Worm (Caenorhabditis elegans): Measurements from ENCODE around the gene F19B10.6.

Gene F19B10.6

ce11 chrII:3690646-3691045 is 26.9 kb upstream of the F19B10.6 start, which contains the start of gene srx-101:
srx-101 (minus strand) TSS chrII:3690746.
- no peak for TF ChIP-seq bed-2 (GFP tag; IDR thresholded peaks at IDR 0.05)
- no peak for TF ChIP-seq ceh-79 (tag; optimal IDR thresholded peaks at IDR 0.05)
- no peak for TF ChIP-seq cebp-1 (GFP tag; IDR thresholded peaks at IDR 0.05)
- no peak for TF ChIP-seq cebp-1 (tag; optimal IDR thresholded peaks at IDR 0.05)

ce11 chrII:3688333-3688732 is 24.6 kb upstream of the F19B10.6 start, which contains the start of gene ifas-1:
ifas-1 (minus strand) TSS chrII:3688719.
- TF ChIP-seq rec-8 (tag; optimal IDR thresholded peaks at IDR 0.05) = no peak
- TF ChIP-seq zfh-2 (GFP tag; conservative IDR thresholded peaks at IDR 0.05) = peak; percentile 73
- peak; percentile 27; the same call in 1 of the 2 replicates for TF ChIP-seq egrh-3 (GFP tag; IDR thresholded peaks at IDR 0.05)
- no peak for TF ChIP-seq T07F8.4 (tag; optimal IDR thresholded peaks at IDR 0.05)
- TF ChIP-seq K11D2.4 (GFP tag; IDR thresholded peaks at IDR 0.05) = 0 out of 2 replicates have a peak, but pooled peaks have one; percentile 30
- 0 out of 2 replicates have a peak, but pooled peaks have one; percentile 21 for TF ChIP-seq ceh-58 (GFP tag; IDR thresholded peaks at IDR 0.05)

- TF ChIP-seq nfya-2 (GFP tag; IDR thresholded peaks at IDR 0.05) = no peak
- TF ChIP-seq nhr-80 (tag; optimal IDR thresholded peaks at IDR 0.05) = peak; percentile 4
- peak; percentile 95 for TF ChIP-seq cebp-1 (GFP tag; IDR thresholded peaks at IDR 0.05)
- TF ChIP-seq cebp-1 (tag; optimal IDR thresholded peaks at IDR 0.05) = peak; percentile 99
- TF ChIP-seq dox-1 (GFP tag; IDR thresholded peaks at IDR 0.05) = no peak
- no peak for TF ChIP-seq athp-1 (tag; optimal IDR thresholded peaks at IDR 0.05)
- TF ChIP-seq gei-17 (GFP tag; optimal IDR thresholded peaks at IDR 0.05) = no peak
- TF ChIP-seq ztf-25 (GFP tag; IDR thresholded peaks at IDR 0.05) = no peak
- TF ChIP-seq ztf-26 (tag; optimal IDR thresholded peaks at IDR 0.05) = no peak
- TF ChIP-seq C06A6.2 (GFP tag; conservative IDR thresholded peaks at IDR 0.05) = no peak
- 0 out of 2 replicates have a peak, but pooled peaks have one; percentile 55 for TF ChIP-seq nfyb-1 (GFP tag; IDR thresholded peaks at IDR 0.05)
- TF ChIP-seq egrh-3 (GFP tag; IDR thresholded peaks at IDR 0.05) = no peak
- no peak for TF ChIP-seq madf-10 (tag; optimal IDR thresholded peaks at IDR 0.05)
- TF ChIP-seq mes-4 (tag; optimal IDR thresholded peaks at IDR 0.05) = no peak
- TF ChIP-seq atf-7 (tag; optimal IDR thresholded peaks at IDR 0.05) = peak; percentile 64
- no peak for TF ChIP-seq sdz-38 (tag; optimal IDR thresholded peaks at IDR 0.05)
- no peak for TF ChIP-seq attf-3 (GFP tag; conservative IDR thresholded peaks at IDR 0.05)
- no peak for TF ChIP-seq attf-6 (GFP tag; IDR thresholded peaks at IDR 0.05)
- TF ChIP-seq tbx-9 (tag; optimal IDR thresholded peaks at IDR 0.05; ENCODE audit: borderline replicate concordance) = no peak
- TF ChIP-seq unc-62 (GFP tag; optimal IDR thresholded peaks at IDR 0.05) = no peak
- no peak for TF ChIP-seq hrde-1 (tag; optimal IDR thresholded peaks at IDR 0.05; ENCODE audit: borderline replicate concordance)
Observed at ce11 chrII:3684487-3685067, 20.9 kb upstream of the F19B10.6 start.

ce11 chrII:3682770-3683234 is 19.1 kb upstream of the F19B10.6 start, which contains the start of gene F19B10.1:
F19B10.1 (plus strand) TSS chrII:3683184.
- TF ChIP-seq dpl-1 (GFP tag; optimal IDR thresholded peaks at IDR 0.05) (peak; percentile 60), dpff-1 (tag; optimal IDR thresholded peaks at IDR 0.05) (no peak), B0261.1 (tag; optimal IDR thresholded peaks at IDR 0.05) (no peak), C17E4.6 (GFP tag; IDR thresholded peaks at IDR 0.05) (no peak), nhr-90 (tag; optimal IDR thresholded peaks at IDR 0.05) (no peak), ceh-79 (tag; optimal IDR thresholded peaks at IDR 0.05) (no peak), ztf-22 (GFP tag; optimal IDR thresholded peaks at IDR 0.05) (no peak), ztf-26 (tag; optimal IDR thresholded peaks at IDR 0.05) (no peak), lin-54 (GFP tag; optimal IDR thresholded peaks at IDR 0.05) (peak; percentile 80), dox-1 (GFP tag; IDR thresholded peaks at IDR 0.05) (0 out of 2 replicates have a peak, but pooled peaks have one; percentile 44), tbp1 (GFP tag; optimal IDR thresholded peaks at IDR 0.05) (peak; percentile 37), Y53G8AR.9 (GFP tag; conservative IDR thresholded peaks at IDR 0.05) (0 out of 2 replicates have a peak, but pooled peaks have one; percentile 31), nfyb-1 (GFP tag; IDR thresholded peaks at IDR 0.05) (peak; percentile 71; the same call in 1 of the 2 replicates), B0019.2 (GFP tag; conservative IDR thresholded peaks at IDR 0.05) (no peak), F57C9.4 (tag; optimal IDR thresholded peaks at IDR 0.05) (no peak), K12H6.12 (tag; optimal IDR thresholded peaks at IDR 0.05) (no peak), ZK185.1 (tag; optimal IDR thresholded peaks at IDR 0.05; ENCODE audit: poor library complexity, severe bottlenecking) (no peak), efl-1 (GFP tag; optimal IDR thresholded peaks at IDR 0.05) (peak; percentile 33), lir-1 (GFP tag; conservative IDR thresholded peaks at IDR 0.05) (no peak), attf-5 (GFP tag; optimal IDR thresholded peaks at IDR 0.05) (peak; percentile 66)

Data from whole organism, young adult.